Worm (Caenorhabditis elegans) whole organism, L2 larva: ENCODE results near the gene srlf-14.

Source experiments
- C34F6.9 ChIP-seq: fragments of 150-350 bp; optimal IDR thresholded peaks from 2 replicates; lab custom pipeline; 2014; ENCODE audit warnings: missing biosample characterization, missing genetic modification characterization
- F13H6.1 ChIP-seq: sonication (generic microtip); optimal IDR thresholded peaks from 2 replicates; lab custom pipeline; 2016; ENCODE audit warnings: missing genetic modification characterization, missing compliant biosample characterization
- R02D3.7 ChIP-seq: fragments of 150-350 bp; optimal IDR thresholded peaks from 2 replicates; lab custom pipeline; 2014; ENCODE audit warnings: missing biosample characterization, missing genetic modification characterization
- Y55F3AM.14 ChIP-seq: fragments of 200-800 bp; sonication (Bioruptor generic); optimal IDR thresholded peaks from 2 replicates; lab custom pipeline; 2018; ENCODE audit warnings: mild to moderate bottlenecking, missing genetic modification characterization, missing compliant biosample characterization
- ZK546.5 ChIP-seq: sonication (generic microtip); optimal IDR thresholded peaks from 2 replicates; lab custom pipeline; 2017; ENCODE audit warnings: missing biosample characterization, missing genetic modification characterization
- alr-1 ChIP-seq: fragments of 150-350 bp; optimal IDR thresholded peaks from 2 replicates; lab custom pipeline; 2014; ENCODE audit warnings: missing biosample characterization, missing genetic modification characterization
- aly-2 ChIP-seq: fragments of 150-350 bp; optimal IDR thresholded peaks from 2 replicates; lab custom pipeline; 2014; ENCODE audit warnings: missing biosample characterization, missing genetic modification characterization
- ama-1 ChIP-seq: fragments of 150-350 bp; optimal IDR thresholded peaks from 2 replicates; lab custom pipeline; 2018; ENCODE audit warnings: inconsistent platforms
- blmp-1 ChIP-seq: sonication (generic microtip); optimal IDR thresholded peaks from 2 replicates; lab custom pipeline; 2017; ENCODE audit warnings: missing genetic modification characterization, mild to moderate bottlenecking, missing compliant biosample characterization, antibody characterized with exemption, moderate library complexity; ENCODE audit not compliant: insufficient read depth
- ceh-16 ChIP-seq: fragments of 150-350 bp; optimal IDR thresholded peaks from 2 replicates; lab custom pipeline; 2014; ENCODE audit warnings: missing biosample characterization, missing genetic modification characterization
- ceh-82 ChIP-seq: fragments of 150-350 bp; optimal IDR thresholded peaks from 2 replicates; lab custom pipeline; 2014; ENCODE audit warnings: missing biosample characterization, missing genetic modification characterization
- crh-2 ChIP-seq: sonication (generic microtip); optimal IDR thresholded peaks from 2 replicates; lab custom pipeline; 2017; ENCODE audit warnings: missing biosample characterization, missing genetic modification characterization
- dmd-4 ChIP-seq: sonication (generic microtip); optimal IDR thresholded peaks from 2 replicates; lab custom pipeline; 2017; ENCODE audit warnings: missing biosample characterization, missing genetic modification characterization
- egl-27 ChIP-seq: sonication (generic microtip); optimal IDR thresholded peaks from 3 replicates; lab custom pipeline; 2017; ENCODE audit warnings: missing biosample characterization, missing genetic modification reagents, missing genetic modification characterization
- elt-1 ChIP-seq: fragments of 150-350 bp; optimal IDR thresholded peaks from 2 replicates; lab custom pipeline; 2014; ENCODE audit warnings: missing biosample characterization, missing genetic modification characterization
- elt-3 ChIP-seq: sonication (generic microtip); optimal IDR thresholded peaks from 2 replicates; lab custom pipeline; 2017; ENCODE audit warnings: missing biosample characterization, missing genetic modification characterization
- fos-1 ChIP-seq: fragments of 150-350 bp; optimal IDR thresholded peaks from 2 replicates; lab custom pipeline; 2014; ENCODE audit warnings: missing biosample characterization, missing genetic modification characterization
- gmeb-1 ChIP-seq: fragments of 150-350 bp; optimal IDR thresholded peaks from 2 replicates; lab custom pipeline; 2014; ENCODE audit warnings: missing biosample characterization, missing genetic modification characterization
- lin-11 ChIP-seq: fragments of 150-350 bp; sonication (generic microtip); optimal IDR thresholded peaks from 2 replicates; lab custom pipeline; 2014; ENCODE audit warnings: missing biosample characterization, missing genetic modification characterization, inconsistent platforms, mixed read lengths
- lin-13 ChIP-seq: fragments of 150-350 bp; optimal IDR thresholded peaks from 2 replicates; lab custom pipeline; 2014; ENCODE audit warnings: missing biosample characterization, missing genetic modification reagents, missing genetic modification characterization
- lin-39 ChIP-seq: fragments of 150-350 bp; optimal IDR thresholded peaks from 2 replicates; lab custom pipeline; 2014; ENCODE audit warnings: missing biosample characterization, missing genetic modification reagents, missing genetic modification characterization
- lsy-2 ChIP-seq, 2 experiments: fragments of 150-350 bp in 1 of 2; sonication (generic microtip) in 1 of 2; optimal IDR thresholded peaks; 2 replicates each; lab custom pipeline; 2014 to 2017; ENCODE audit warnings: missing biosample characterization in 2 of 2, missing genetic modification characterization in 2 of 2
- mab-5 ChIP-seq: fragments of 150-350 bp; optimal IDR thresholded peaks from 2 replicates; lab custom pipeline; 2014; ENCODE audit warnings: missing biosample characterization, missing genetic modification characterization
- mbf-1 ChIP-seq: sonication (generic microtip); optimal IDR thresholded peaks from 2 replicates; lab custom pipeline; 2017; ENCODE audit warnings: missing biosample characterization, missing genetic modification characterization
- mdl-1 ChIP-seq, 2 experiments: fragments of 150-350 bp in 1 of 2; sonication (generic microtip) in 1 of 2; optimal IDR thresholded peaks; 2 replicates each; lab custom pipeline; 2017; ENCODE audit warnings: missing biosample characterization in 2 of 2, missing genetic modification characterization in 2 of 2
- nhr-10 ChIP-seq: sonication (generic microtip); optimal IDR thresholded peaks from 2 replicates; lab custom pipeline; 2017; ENCODE audit warnings: missing biosample characterization, missing genetic modification characterization
- nhr-11 ChIP-seq: fragments of 150-350 bp; optimal IDR thresholded peaks from 2 replicates; lab custom pipeline; 2014; ENCODE audit warnings: missing biosample characterization, missing genetic modification characterization
- nhr-12 ChIP-seq: fragments of 150-350 bp; optimal IDR thresholded peaks from 2 replicates; lab custom pipeline; 2014; ENCODE audit warnings: missing biosample characterization, missing genetic modification characterization
- nhr-129 ChIP-seq: fragments of 150-350 bp; optimal IDR thresholded peaks from 2 replicates; lab custom pipeline; 2014; ENCODE audit warnings: missing biosample characterization, missing genetic modification characterization
- nhr-21 ChIP-seq: fragments of 150-350 bp; optimal IDR thresholded peaks from 2 replicates; lab custom pipeline; 2014; ENCODE audit warnings: missing biosample characterization, missing genetic modification characterization
- nhr-23 ChIP-seq: fragments of 150-350 bp; optimal IDR thresholded peaks from 2 replicates; lab custom pipeline; 2014; ENCODE audit warnings: missing biosample characterization, missing genetic modification reagents, missing genetic modification characterization
- nhr-237 ChIP-seq: fragments of 150-350 bp; optimal IDR thresholded peaks from 2 replicates; lab custom pipeline; 2014; ENCODE audit warnings: missing biosample characterization, missing genetic modification characterization
- nhr-25 ChIP-seq: fragments of 150-350 bp; sonication (generic microtip); optimal IDR thresholded peaks from 3 replicates; lab custom pipeline; 2014; ENCODE audit warnings: missing biosample characterization, missing genetic modification characterization
- nhr-6 ChIP-seq: fragments of 150-350 bp; optimal IDR thresholded peaks from 2 replicates; lab custom pipeline; 2014; ENCODE audit warnings: missing biosample characterization, missing genetic modification characterization
- nhr-77 ChIP-seq: fragments of 150-350 bp; optimal IDR thresholded peaks from 2 replicates; lab custom pipeline; 2014; ENCODE audit warnings: missing biosample characterization, missing genetic modification characterization
- peb-1 ChIP-seq: fragments of 150-350 bp; optimal IDR thresholded peaks from 2 replicates; lab custom pipeline; 2014; ENCODE audit warnings: missing biosample characterization, missing genetic modification characterization
- sem-4 ChIP-seq: fragments of 150-350 bp; optimal IDR thresholded peaks from 2 replicates; lab custom pipeline; 2014; ENCODE audit warnings: missing biosample characterization, missing genetic modification reagents, missing genetic modification characterization
- skn-1 ChIP-seq: sonication (generic microtip); optimal IDR thresholded peaks from 2 replicates; lab custom pipeline; 2017; ENCODE audit warnings: missing biosample characterization, missing genetic modification characterization
- sma-3 ChIP-seq: sonication (generic microtip); optimal IDR thresholded peaks from 2 replicates; lab custom pipeline; 2016; ENCODE audit warnings: missing genetic modification reagents, missing genetic modification characterization, missing compliant biosample characterization
- sma-9 ChIP-seq, 2 experiments: fragments of 150-350 bp in 1 of 2; sonication (generic microtip) in 1 of 2; optimal IDR thresholded peaks; 2 replicates each; lab custom pipeline; 2014 to 2016; ENCODE audit warnings: missing genetic modification characterization in 2 of 2, mild to moderate bottlenecking in 1 of 2, missing biosample characterization in 1 of 2, missing compliant biosample characterization in 1 of 2, missing genetic modification reagents in 1 of 2, moderate library complexity in 1 of 2
- snpc-4 ChIP-seq: fragments of 150-350 bp; optimal IDR thresholded peaks from 2 replicates; lab custom pipeline; 2014; ENCODE audit warnings: missing biosample characterization, missing genetic modification characterization
- unc-39 ChIP-seq: fragments of 150-350 bp; optimal IDR thresholded peaks from 2 replicates; lab custom pipeline; 2014; ENCODE audit warnings: missing biosample characterization, missing genetic modification characterization
- unc-55 ChIP-seq: fragments of 150-350 bp; sonication (generic microtip); optimal IDR thresholded peaks from 3 replicates; lab custom pipeline; 2014; ENCODE audit warnings: missing biosample characterization, missing genetic modification reagents, missing genetic modification characterization
- unc-62 ChIP-seq: fragments of 150-350 bp; optimal IDR thresholded peaks from 2 replicates; lab custom pipeline; 2014; ENCODE audit warnings: missing biosample characterization, missing genetic modification reagents, missing genetic modification characterization
- zag-1 ChIP-seq: fragments of 150-350 bp; optimal IDR thresholded peaks from 2 replicates; lab custom pipeline; 2014; ENCODE audit warnings: missing biosample characterization, missing genetic modification characterization
- ztf-1 ChIP-seq: fragments of 200-800 bp; sonication (Bioruptor generic); conservative IDR thresholded peaks from 2 replicates; pipeline ENCODE4 v1.3.6; 2022; ENCODE audit warnings: missing genetic modification characterization, missing compliant biosample characterization
- ztf-11 ChIP-seq: sonication (generic microtip); optimal IDR thresholded peaks from 2 replicates; lab custom pipeline; 2017; ENCODE audit warnings: missing biosample characterization, missing genetic modification characterization
- ztf-4 ChIP-seq: fragments of 150-350 bp; optimal IDR thresholded peaks from 2 replicates; lab custom pipeline; 2014; ENCODE audit warnings: missing biosample characterization, missing genetic modification characterization

Gene srlf-14

DNA sequence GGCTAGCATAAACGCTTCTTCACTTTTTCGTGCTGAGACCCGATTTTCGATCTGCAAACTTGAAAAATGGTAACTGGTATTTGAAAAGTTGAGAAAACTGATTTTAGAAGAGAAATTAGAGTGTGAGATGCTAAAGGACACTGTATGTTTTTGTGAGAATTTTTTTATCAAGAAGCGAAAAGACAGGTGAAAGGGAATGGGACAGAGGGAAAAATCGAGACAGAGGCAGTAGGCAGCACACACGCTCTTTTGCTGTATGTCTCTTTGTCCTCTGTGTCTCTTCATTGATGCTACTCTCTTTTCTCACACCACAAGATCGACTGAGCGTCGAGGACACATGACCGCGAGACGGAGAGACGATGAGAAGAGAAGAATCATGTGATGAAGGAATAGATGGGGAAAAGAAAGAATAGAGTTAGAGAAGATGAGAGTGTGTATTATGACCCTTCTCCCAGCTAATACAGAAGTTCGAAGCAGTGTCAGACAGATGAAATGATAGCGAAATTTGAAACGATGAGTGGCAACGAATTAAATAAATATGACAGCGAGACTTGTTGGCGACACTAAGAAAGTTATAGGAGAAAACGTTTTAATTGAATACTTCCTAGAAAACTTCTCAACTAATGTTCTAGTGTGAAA is 41.8 kb upstream of the srlf-14 start, which contains the start of gene lgg-2 (continued):
- TF ChIP-seq Y55F3AM.14, result peak; percentile 94
- TF ChIP-seq nhr-23, result no peak
- peak; percentile 94 for TF ChIP-seq sem-4 (tag; lab: Kevin White, UChicago)
- peak; percentile 99 for TF ChIP-seq blmp-1 (tag; lab: Kevin White, UChicago)
- no peak for TF ChIP-seq peb-1 (tag; lab: Kevin White, UChicago)
- peak; percentile 98 for TF ChIP-seq nhr-21
- TF ChIP-seq nhr-11 (tag; lab: Kevin White, UChicago), result no peak
- peak; percentile 98 for TF ChIP-seq nhr-25
- TF ChIP-seq lin-11, result peak; percentile 82

- TF ChIP-seq nhr-237 (tag; lab: Kevin White, UChicago) (no peak), lin-13 (peak; percentile 77), ztf-4 (tag; lab: Kevin White, UChicago) (peak; percentile 90), Y55F3AM.14 (peak; percentile 80), ztf-11 (tag; lab: Kevin White, UChicago) (no peak), nhr-10 (tag; lab: Kevin White, UChicago) (no peak), lin-39 (tag; lab: Kevin White, UChicago) (no peak), snpc-4 (peak; percentile 46), nhr-77 (no peak), ztf-1 (no peak), crh-2 (tag; lab: Kevin White, UChicago) (peak; percentile 88), R02D3.7 (tag; lab: Kevin White, UChicago) (no peak), elt-3 (no peak), mbf-1 (tag; lab: Kevin White, UChicago) (no peak), skn-1 (tag; lab: Kevin White, UChicago) (peak; percentile 31), elt-1 (tag; lab: Kevin White, UChicago) (no peak), nhr-129 (tag; lab: Kevin White, UChicago) (peak; percentile 97), nhr-6 (peak; percentile 82), mab-5 (tag; lab: Kevin White, UChicago) (peak; percentile 50), sma-9 (GFP tag; optimal IDR thresholded peaks at IDR 0.05; lab: Kevin White, UChicago) (peak; percentile 96), sma-9 (tag; optimal IDR thresholded peaks at IDR 0.05; lab: Kevin White, UChicago) (no peak), ama-1 (peak; percentile 84), nhr-25 (peak; percentile 74), zag-1 (tag; lab: Kevin White, UChicago) (peak; percentile 60), egl-27 (peak; percentile 78), aly-2 (tag; lab: Kevin White, UChicago) (no peak), nhr-21 (peak; percentile 80), unc-39 (tag; lab: Kevin White, UChicago) (no peak), nhr-12 (tag; lab: Kevin White, UChicago) (no peak), peb-1 (tag; lab: Kevin White, UChicago) (no peak), unc-55 (peak; percentile 34), mdl-1 (tag; optimal IDR thresholded peaks at IDR 0.05; lab: Kevin White, UChicago) (peak in 1 of 2 experiments; percentile 86), dmd-4 (no peak), unc-62 (GFP tag; lab: Kevin White, UChicago) (no peak), C34F6.9 (peak; percentile 96), sma-3 (peak; percentile 71), gmeb-1 (tag; lab: Kevin White, UChicago) (peak; percentile 64), alr-1 (tag; lab: Kevin White, UChicago) (no peak), nhr-11 (tag; lab: Kevin White, UChicago) (no peak), lsy-2 (tag; optimal IDR thresholded peaks at IDR 0.05; lab: Kevin White, UChicago) (peak; percentile 39 to 93), nhr-23 (no peak), ceh-82 (tag; lab: Kevin White, UChicago) (no peak), ceh-16 (tag; lab: Kevin White, UChicago) (no peak), ZK546.5 (tag; lab: Kevin White, UChicago) (no peak), lin-11 (peak; percentile 74), F13H6.1 (peak; percentile 93), sem-4 (tag; lab: Kevin White, UChicago) (peak; percentile 91), fos-1 (tag; lab: Kevin White, UChicago) (peak; percentile 66), blmp-1 (tag; lab: Kevin White, UChicago) (peak; percentile 52)
These were observed 41.2 kb upstream of the srlf-14 start for ce11 chrIV:10935336-10935735.
